Worm (Caenorhabditis elegans): ENCODE data around the gene fbxa-208.

ce11 chrIII:1275513-1275912 lies 18.9 kb downstream of the fbxa-208 start, which contains the start of gene fbxa-30:
- TF ChIP-seq snpc-4 (tag; optimal IDR thresholded peaks at IDR 0.05) (no peak), nhr-237 (tag; optimal IDR thresholded peaks at IDR 0.05) (no peak), mep-1 (tag; optimal IDR thresholded peaks at IDR 0.05) (no peak), nhr-76 (tag; optimal IDR thresholded peaks at IDR 0.05) (no peak), nhr-12 (tag; optimal IDR thresholded peaks at IDR 0.05) (no peak)
